Fruit fly (Drosophila melanogaster): ENCODE results near the gene Sfp24Ba.

DNA sequence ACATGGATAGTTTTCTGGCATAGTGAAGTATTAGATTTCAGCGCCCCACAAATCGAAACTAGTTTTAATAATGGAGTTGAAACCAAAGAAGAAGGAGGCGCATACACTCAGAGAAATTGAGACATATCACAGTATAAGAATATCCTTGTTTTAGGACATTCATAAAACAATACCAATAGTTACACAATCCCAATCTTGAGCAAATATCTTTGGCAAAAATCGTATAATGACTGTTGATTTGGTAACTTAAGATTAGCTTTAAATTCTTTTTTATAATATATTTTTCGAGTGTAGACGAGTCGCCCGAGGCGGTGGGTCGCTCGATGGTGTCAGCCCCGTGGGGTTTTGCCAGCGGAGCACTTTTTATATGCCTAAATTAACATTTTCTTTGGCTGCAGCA, 32.9 kb downstream of the Sfp24Ba start:
- TF ChIP-seq Atf3 (GFP tag; optimal IDR thresholded peaks at IDR 0.05) (no peak), CG6765 (GFP tag; optimal IDR thresholded peaks at IDR 0.05) (no peak), CG4328 (GFP tag; optimal IDR thresholded peaks at IDR 0.05) (no peak), Ravus (GFP tag; IDR thresholded peaks at IDR 0.05) (no peak)
